Worm (Caenorhabditis elegans): ENCODE measurements around the gene lgc-7.

DNA sequence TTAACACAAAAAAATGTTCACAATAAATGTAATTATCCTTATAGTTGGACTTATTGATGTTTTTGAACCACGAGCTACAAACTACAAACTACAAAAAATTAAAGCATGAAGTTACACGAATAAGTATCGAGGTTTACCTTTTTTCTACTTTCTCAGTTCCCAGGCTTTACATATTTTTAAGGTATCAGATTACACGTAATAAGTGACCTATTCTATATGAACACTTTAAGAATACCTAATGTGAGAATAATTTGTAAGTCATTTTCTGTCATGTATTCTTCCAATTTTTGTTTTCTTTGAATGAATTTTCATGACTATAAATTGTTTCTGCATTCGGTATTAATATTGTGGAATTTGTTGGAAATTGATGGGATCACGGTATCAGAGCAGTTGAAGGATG is 6.1 kb downstream of the lgc-7 start, which contains the start of gene lgc-8:
- no peak for TF ChIP-seq lsy-2 (tag; optimal IDR thresholded peaks at IDR 0.05)
- TF ChIP-seq snpc-4 (tag; optimal IDR thresholded peaks at IDR 0.05), result no peak
- no peak for TF ChIP-seq mdl-1 (tag; optimal IDR thresholded peaks at IDR 0.05)
- TF ChIP-seq nhr-23 (tag; optimal IDR thresholded peaks at IDR 0.05), result no peak
- no peak for TF ChIP-seq ceh-16 (tag; optimal IDR thresholded peaks at IDR 0.05)
- TF ChIP-seq nhr-11 (tag; optimal IDR thresholded peaks at IDR 0.05), result no peak
- TF ChIP-seq crh-2 (tag; optimal IDR thresholded peaks at IDR 0.05), result no peak
- TF ChIP-seq unc-62 (GFP tag; optimal IDR thresholded peaks at IDR 0.05), result no peak
- no peak for TF ChIP-seq ZK546.5 (tag; optimal IDR thresholded peaks at IDR 0.05)
